Fruit fly (Drosophila melanogaster) whole organism, adult: Measurements from ENCODE around the gene Hsp60A.

Source experiments
- CG14711 ChIP-seq: fragments of 200-800 bp; sonication (Bioruptor generic); optimal IDR thresholded peaks from 2 replicates; lab custom pipeline; 2018; ENCODE audit warnings: missing biosample characterization, mild to moderate bottlenecking, missing genetic modification characterization, moderate library complexity
- CG1620 ChIP-seq: fragments of 200-800 bp; sonication (Bioruptor generic); optimal IDR thresholded peaks from 2 replicates; lab custom pipeline; 2016; ENCODE audit warnings: missing biosample characterization, missing genetic modification characterization
- Mnt ChIP-seq: fragments of 200-800 bp; sonication (Bioruptor generic); optimal IDR thresholded peaks from 2 replicates; lab custom pipeline; 2016; ENCODE audit warnings: missing biosample characterization, mild to moderate bottlenecking, missing genetic modification characterization
- bab1 ChIP-seq: fragments of 200-800 bp; sonication (Bioruptor generic); optimal IDR thresholded peaks from 3 replicates; lab custom pipeline; 2019; ENCODE audit warnings: missing biosample characterization, mild to moderate bottlenecking, missing genetic modification characterization, moderate library complexity
- cic ChIP-seq: fragments of 200-800 bp; sonication (Bioruptor generic); optimal IDR thresholded peaks from 2 replicates; lab custom pipeline; 2017; ENCODE audit warnings: missing biosample characterization, mild to moderate bottlenecking, missing genetic modification characterization, moderate library complexity
- kay ChIP-seq: fragments of 200-800 bp; sonication (Bioruptor generic); peaks from one replicate; lab custom pipeline; 2016; ENCODE audit warnings: missing biosample characterization, missing genetic modification characterization, borderline replicate concordance
- tj ChIP-seq: fragments of 200-800 bp; sonication (Bioruptor generic); optimal IDR thresholded peaks from 3 replicates; lab custom pipeline; 2017; ENCODE audit warnings: missing biosample characterization, mild to moderate bottlenecking, missing genetic modification characterization, moderate library complexity
- toe ChIP-seq: fragments of 200-800 bp; sonication (Bioruptor generic); optimal IDR thresholded peaks from 2 replicates; lab custom pipeline; 2016; ENCODE audit warnings: missing biosample characterization, missing genetic modification characterization

DNA sequence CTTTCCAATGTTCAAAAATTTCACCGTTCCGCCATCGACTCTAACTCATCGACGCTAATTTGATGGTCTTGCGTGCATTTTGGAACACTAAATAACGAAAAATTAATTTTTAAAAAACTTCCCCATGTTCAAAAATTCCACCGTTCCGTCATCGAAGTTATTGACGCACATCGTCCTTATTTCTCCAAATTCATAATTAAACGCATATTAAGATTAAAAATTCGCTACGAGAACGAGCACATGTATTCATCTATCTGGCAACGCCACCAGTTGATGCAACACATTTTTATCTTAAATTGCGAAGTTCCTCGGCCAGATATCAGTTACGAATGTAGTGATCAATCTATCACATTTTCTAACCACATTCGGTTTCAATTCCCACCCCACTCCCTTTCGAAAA lies 40.9 kb downstream of the Hsp60A start, which contains the start of gene Lint-1:
- no peak for TF ChIP-seq kay (GFP tag; lab: Kevin White, UChicago)
- peak; percentile 66 for TF ChIP-seq CG1620 (GFP tag; lab: Kevin White, UChicago)
- no peak for TF ChIP-seq CG14711 (tag; lab: Kevin White, UChicago)
- peak; percentile 37 for TF ChIP-seq toe (GFP tag; lab: Kevin White, UChicago)
- TF ChIP-seq bab1 (GFP tag; lab: Kevin White, UChicago): peak; percentile 19
- no peak for TF ChIP-seq cic
- TF ChIP-seq Mnt: peak; percentile 89
- TF ChIP-seq tj (GFP tag; lab: Kevin White, UChicago): peak; percentile 21
